Worm (Caenorhabditis elegans): ENCODE data around the gene srx-133.

Gene srx-133

ce11 chrV:13818824-13819408 lies 29.6 kb upstream of the srx-133 start, which contains the start of gene sel-10:
TSS of gene sel-10 (plus strand) at chrV:13819361.
- no peak for TF ChIP-seq ama-1 (optimal IDR thresholded peaks at IDR 0.05)
- TF ChIP-seq zip-5 (tag; optimal IDR thresholded peaks at IDR 0.05) = no peak
- TF ChIP-seq tbx-7 (tag; optimal IDR thresholded peaks at IDR 0.05) = no peak
- peak; percentile 11 for TF ChIP-seq rnt-1 (tag; optimal IDR thresholded peaks at IDR 0.05)
- TF ChIP-seq pat-9 (tag; optimal IDR thresholded peaks at IDR 0.05) = no peak
- TF ChIP-seq C38D4.7 (GFP tag; optimal IDR thresholded peaks at IDR 0.05) = no peak
- no peak for TF ChIP-seq lim-6 (tag; optimal IDR thresholded peaks at IDR 0.05)
- TF ChIP-seq dmd-4 (tag; optimal IDR thresholded peaks at IDR 0.05; ENCODE audit: borderline replicate concordance) = no peak
- TF ChIP-seq sox-4 (tag; optimal IDR thresholded peaks at IDR 0.05) = no peak
- no peak for TF ChIP-seq ceh-6 (GFP tag; optimal IDR thresholded peaks at IDR 0.05)
- no peak for TF ChIP-seq ceh-45 (GFP tag; IDR thresholded peaks at IDR 0.05)
- no peak for TF ChIP-seq dve-1 (tag; optimal IDR thresholded peaks at IDR 0.05)
- no peak for TF ChIP-seq F13H6.1 (tag; optimal IDR thresholded peaks at IDR 0.05)
- TF ChIP-seq fax-1 (tag; optimal IDR thresholded peaks at IDR 0.05) = no peak
- no peak for TF ChIP-seq unc-86 (tag; optimal IDR thresholded peaks at IDR 0.05)
- TF ChIP-seq ceh-31 (tag; optimal IDR thresholded peaks at IDR 0.05) = peak; percentile 33
- no peak for TF ChIP-seq Y22D7AL.16 (tag; optimal IDR thresholded peaks at IDR 0.05)
- no peak for TF ChIP-seq ceh-34 (tag; optimal IDR thresholded peaks at IDR 0.05)
- TF ChIP-seq syd-9 (tag; optimal IDR thresholded peaks at IDR 0.05) = no peak
- peak; percentile 25 for TF ChIP-seq nfya-1 (tag; optimal IDR thresholded peaks at IDR 0.05)
- TF ChIP-seq unc-55 (GFP tag; optimal IDR thresholded peaks at IDR 0.05) = no peak
- TF ChIP-seq ceh-22 (tag; optimal IDR thresholded peaks at IDR 0.05) = no peak
- no peak for TF ChIP-seq lin-11 (tag; optimal IDR thresholded peaks at IDR 0.05)
- no peak for TF ChIP-seq pha-2 (tag; optimal IDR thresholded peaks at IDR 0.05)
- no peak for TF ChIP-seq ceh-30 (tag; optimal IDR thresholded peaks at IDR 0.05)
- no peak for TF ChIP-seq sox-2 (GFP tag; IDR thresholded peaks at IDR 0.05)
- TF ChIP-seq pros-1 (tag; optimal IDR thresholded peaks at IDR 0.05) = no peak
- no peak for TF ChIP-seq pqm-1 (tag; optimal IDR thresholded peaks at IDR 0.05)
- no peak for TF ChIP-seq ahr-1 (tag; optimal IDR thresholded peaks at IDR 0.05)
- no peak for TF ChIP-seq ets-4 (tag; optimal IDR thresholded peaks at IDR 0.05)
- no peak for TF ChIP-seq pha-4 (tag; optimal IDR thresholded peaks at IDR 0.05)
- TF ChIP-seq ttx-3 (tag; optimal IDR thresholded peaks at IDR 0.05) = no peak
- no peak for TF ChIP-seq pag-3 (tag; optimal IDR thresholded peaks at IDR 0.05; ENCODE audit: borderline replicate concordance)
- peak; percentile 19 for TF ChIP-seq tbx-2 (tag; optimal IDR thresholded peaks at IDR 0.05)
- TF ChIP-seq elt-2 (tag; optimal IDR thresholded peaks at IDR 0.05) = peak; percentile 41
- TF ChIP-seq T23F11.4 (GFP tag; optimal IDR thresholded peaks at IDR 0.05) = no peak
- peak; percentile 7 for TF ChIP-seq ceh-48 (tag; optimal IDR thresholded peaks at IDR 0.05)
- no peak for TF ChIP-seq hlh-13 (GFP tag; optimal IDR thresholded peaks at IDR 0.05)
- no peak for TF ChIP-seq npax-4 (tag; optimal IDR thresholded peaks at IDR 0.05)
- no peak for TF ChIP-seq ceh-19 (GFP tag; optimal IDR thresholded peaks at IDR 0.05)
- no peak for TF ChIP-seq eyg-1 (tag; optimal IDR thresholded peaks at IDR 0.05)

ce11 chrV:13822752-13823151 lies 25.7 kb upstream of the srx-133 start, which contains the start of gene hpo-31:
TSS of gene hpo-31 (plus strand) at chrV:13823052.
- TF ChIP-seq eyg-1 (tag; optimal IDR thresholded peaks at IDR 0.05) (no peak), ceh-34 (tag; optimal IDR thresholded peaks at IDR 0.05) (no peak), madf-2 (tag; optimal IDR thresholded peaks at IDR 0.05) (no peak), unc-55 (GFP tag; optimal IDR thresholded peaks at IDR 0.05) (no peak), sox-2 (GFP tag; IDR thresholded peaks at IDR 0.05) (no peak), hlh-6 (tag; optimal IDR thresholded peaks at IDR 0.05) (no peak), ceh-9 (tag; optimal IDR thresholded peaks at IDR 0.05) (no peak), tbx-7 (tag; optimal IDR thresholded peaks at IDR 0.05) (no peak), ceh-14 (tag; optimal IDR thresholded peaks at IDR 0.05) (no peak), pat-9 (tag; optimal IDR thresholded peaks at IDR 0.05) (no peak), hlh-8 (tag; optimal IDR thresholded peaks at IDR 0.05) (no peak), sdc-2 (tag; optimal IDR thresholded peaks at IDR 0.05) (no peak), ceh-6 (GFP tag; optimal IDR thresholded peaks at IDR 0.05) (no peak), tbx-2 (tag; optimal IDR thresholded peaks at IDR 0.05) (no peak)
